Worm (Caenorhabditis elegans) whole organism, midembryonic: ENCODE results near the gene srz-99.

Experiments used
- T22C8.4 ChIP-seq: fragments of 200-800 bp; sonication (Bioruptor generic); IDR thresholded peaks from 2 replicates; pipeline ENCODE4 v1.3.6; 2022; ENCODE audit warnings: missing genetic modification characterization, missing compliant biosample characterization
- tab-1 ChIP-seq: fragments of 200-800 bp; sonication (Bioruptor generic); IDR thresholded peaks from 2 replicates; pipeline ENCODE4 v1.3.6; 2022; ENCODE audit warnings: missing genetic modification characterization, missing compliant biosample characterization
- ztf-29 ChIP-seq: fragments of 200-800 bp; sonication (Bioruptor generic); IDR thresholded peaks from 2 replicates; pipeline ENCODE4 v1.3.6; 2022; ENCODE audit warnings: missing genetic modification reagents, missing genetic modification characterization, missing compliant biosample characterization

ce11 chrV:16742123-16742522 lies 12.1 kb downstream of the srz-99 start, which contains the start of gene T25E12.6:
- no peak for TF ChIP-seq ztf-29 (GFP tag; lab: Robert Waterston, UW)
- no peak for TF ChIP-seq T22C8.4 (GFP tag; lab: Robert Waterston, UW)
- TF ChIP-seq tab-1, result no peak
